Worm (Caenorhabditis elegans) whole organism, L3 larva: ENCODE measurements around the gene srd-51.

Source experiments
- R02D3.7 ChIP-seq: fragments of 150-350 bp; optimal IDR thresholded peaks from 2 replicates; lab custom pipeline; 2014; ENCODE audit warnings: missing biosample characterization, missing genetic modification characterization
- ZK546.5 ChIP-seq: sonication (generic microtip); optimal IDR thresholded peaks from 2 replicates; lab custom pipeline; 2017; ENCODE audit warnings: missing biosample characterization, missing genetic modification characterization
- aly-2 ChIP-seq: fragments of 150-350 bp; optimal IDR thresholded peaks from 2 replicates; lab custom pipeline; 2014; ENCODE audit warnings: missing biosample characterization, missing genetic modification characterization
- ama-1 ChIP-seq: fragments of 150-350 bp; optimal IDR thresholded peaks from 2 replicates; lab custom pipeline; 2018
- ceh-16 ChIP-seq: sonication (generic microtip); optimal IDR thresholded peaks from 2 replicates; lab custom pipeline; 2017; ENCODE audit warnings: missing biosample characterization, missing genetic modification characterization
- ceh-28 ChIP-seq: fragments of 150-350 bp; optimal IDR thresholded peaks from 2 replicates; lab custom pipeline; 2014; ENCODE audit warnings: missing biosample characterization, missing genetic modification reagents, missing genetic modification characterization
- ceh-82 ChIP-seq: fragments of 150-350 bp; optimal IDR thresholded peaks from 2 replicates; lab custom pipeline; 2014; ENCODE audit warnings: missing biosample characterization, missing genetic modification characterization
- ceh-9 ChIP-seq: sonication (generic microtip); optimal IDR thresholded peaks from 2 replicates; lab custom pipeline; 2018; ENCODE audit warnings: missing biosample characterization, missing genetic modification characterization
- daf-12 ChIP-seq: fragments of 150-350 bp; optimal IDR thresholded peaks from 2 replicates; lab custom pipeline; 2014; ENCODE audit warnings: missing biosample characterization, missing genetic modification reagents, missing genetic modification characterization
- egl-27 ChIP-seq: sonication (generic microtip); optimal IDR thresholded peaks from 4 replicates; lab custom pipeline; 2017; ENCODE audit warnings: missing biosample characterization, missing genetic modification reagents, missing genetic modification characterization
- egl-5 ChIP-seq: fragments of 150-350 bp; optimal IDR thresholded peaks from 2 replicates; lab custom pipeline; 2017; ENCODE audit warnings: missing biosample characterization, missing genetic modification reagents, missing genetic modification characterization, inconsistent platforms
- elt-1 ChIP-seq: fragments of 150-350 bp; optimal IDR thresholded peaks from 2 replicates; lab custom pipeline; 2014; ENCODE audit warnings: missing biosample characterization, missing genetic modification characterization
- elt-2 ChIP-seq: sonication (generic microtip); optimal IDR thresholded peaks from 2 replicates; lab custom pipeline; 2016; ENCODE audit warnings: missing genetic modification reagents, mild to moderate bottlenecking, missing genetic modification characterization, missing compliant biosample characterization
- elt-3 ChIP-seq, 3 experiments: fragments of 150-350 bp in 1 of 3; sonication (generic microtip) in 2 of 3; optimal IDR thresholded peaks; 2 replicates in 2 of 3; 4 replicates in 1 of 3; lab custom pipeline; 2014 to 2017; ENCODE audit warnings: missing biosample characterization in 3 of 3, missing genetic modification characterization in 3 of 3
- eor-1 ChIP-seq, 2 experiments: fragments of 150-350 bp; optimal IDR thresholded peaks; 2 replicates each; lab custom pipeline; 2014 to 2018; ENCODE audit warnings: missing biosample characterization in 2 of 2, missing genetic modification characterization in 2 of 2
- fkh-10 ChIP-seq: sonication (generic microtip); optimal IDR thresholded peaks from 2 replicates; lab custom pipeline; 2017; ENCODE audit warnings: missing biosample characterization, missing genetic modification reagents, missing genetic modification characterization
- fkh-2 ChIP-seq: fragments of 150-350 bp; optimal IDR thresholded peaks from 2 replicates; lab custom pipeline; 2014; ENCODE audit warnings: missing biosample characterization, missing genetic modification reagents, missing genetic modification characterization
- fos-1 ChIP-seq: fragments of 150-350 bp; optimal IDR thresholded peaks from 2 replicates; lab custom pipeline; 2014; ENCODE audit warnings: missing biosample characterization, missing genetic modification characterization
- hmg-11 ChIP-seq: sonication (generic microtip); optimal IDR thresholded peaks from 2 replicates; lab custom pipeline; 2016; ENCODE audit warnings: missing genetic modification characterization, missing compliant biosample characterization
- jun-1 ChIP-seq: fragments of 150-350 bp; optimal IDR thresholded peaks from 2 replicates; lab custom pipeline; 2014; ENCODE audit warnings: missing biosample characterization, missing genetic modification reagents, missing genetic modification characterization
- lin-15B ChIP-seq: fragments of 150-350 bp; optimal IDR thresholded peaks from 2 replicates; lab custom pipeline; 2014; ENCODE audit warnings: missing biosample characterization, missing genetic modification characterization
- lin-39 ChIP-seq: fragments of 150-350 bp; optimal IDR thresholded peaks from 2 replicates; lab custom pipeline; 2018; ENCODE audit warnings: missing biosample characterization, missing genetic modification reagents, missing genetic modification characterization
- lsy-12 ChIP-seq: sonication (generic microtip); optimal IDR thresholded peaks from 2 replicates; lab custom pipeline; 2016; ENCODE audit warnings: mild to moderate bottlenecking, missing genetic modification characterization, missing compliant biosample characterization
- mdl-1 ChIP-seq: fragments of 150-350 bp; optimal IDR thresholded peaks from 2 replicates; lab custom pipeline; 2014; ENCODE audit warnings: missing biosample characterization, missing genetic modification characterization
- mml-1 ChIP-seq: fragments of 150-350 bp; sonication (generic microtip); optimal IDR thresholded peaks from 3 replicates; lab custom pipeline; 2014; ENCODE audit warnings: missing biosample characterization, missing genetic modification characterization
- nfya-1 ChIP-seq: sonication (generic microtip); optimal IDR thresholded peaks from 2 replicates; lab custom pipeline; 2017; ENCODE audit warnings: missing genetic modification characterization, mild to moderate bottlenecking, missing compliant biosample characterization, antibody characterized with exemption, moderate library complexity; ENCODE audit not compliant: insufficient read depth
- nhr-11 ChIP-seq: fragments of 150-350 bp; optimal IDR thresholded peaks from 2 replicates; lab custom pipeline; 2014; ENCODE audit warnings: missing biosample characterization, missing genetic modification characterization
- nhr-12 ChIP-seq: fragments of 150-350 bp; optimal IDR thresholded peaks from 2 replicates; lab custom pipeline; 2014; ENCODE audit warnings: missing biosample characterization, missing genetic modification characterization
- nhr-23 ChIP-seq: fragments of 150-350 bp; optimal IDR thresholded peaks from 2 replicates; lab custom pipeline; 2014; ENCODE audit warnings: missing biosample characterization, missing genetic modification reagents, missing genetic modification characterization
- nhr-237 ChIP-seq: fragments of 150-350 bp; optimal IDR thresholded peaks from 2 replicates; lab custom pipeline; 2014; ENCODE audit warnings: missing biosample characterization, missing genetic modification characterization
- nhr-25 ChIP-seq: sonication (generic microtip); optimal IDR thresholded peaks from 2 replicates; lab custom pipeline; 2017; ENCODE audit warnings: missing biosample characterization, missing genetic modification characterization
- nhr-28 ChIP-seq: fragments of 150-350 bp; optimal IDR thresholded peaks from 2 replicates; lab custom pipeline; 2014; ENCODE audit warnings: missing biosample characterization, missing genetic modification characterization
- nhr-43 ChIP-seq: sonication (generic microtip); optimal IDR thresholded peaks from 2 replicates; lab custom pipeline; 2016; ENCODE audit warnings: mild to moderate bottlenecking, missing genetic modification characterization, missing compliant biosample characterization; ENCODE audit not compliant: poor library complexity, severe bottlenecking
- nhr-67 ChIP-seq: fragments of 150-350 bp; optimal IDR thresholded peaks from 2 replicates; lab custom pipeline; 2014; ENCODE audit warnings: missing biosample characterization, missing genetic modification characterization
- nhr-76 ChIP-seq: fragments of 150-350 bp; sonication (generic microtip); optimal IDR thresholded peaks from 5 replicates; lab custom pipeline; 2014; ENCODE audit warnings: missing biosample characterization, missing genetic modification characterization
- nhr-77 ChIP-seq: fragments of 150-350 bp; optimal IDR thresholded peaks from 2 replicates; lab custom pipeline; 2014; ENCODE audit warnings: missing biosample characterization, missing genetic modification characterization
- pha-4 ChIP-seq: fragments of 150-350 bp; optimal IDR thresholded peaks from 2 replicates; lab custom pipeline; 2014; ENCODE audit warnings: missing biosample characterization, missing genetic modification reagents, missing genetic modification characterization
- pqm-1 ChIP-seq: fragments of 150-350 bp; optimal IDR thresholded peaks from 2 replicates; lab custom pipeline; 2017; ENCODE audit warnings: missing biosample characterization, missing genetic modification characterization, inconsistent platforms
- sea-2 ChIP-seq: fragments of 150-350 bp; sonication (generic microtip); optimal IDR thresholded peaks from 4 replicates; lab custom pipeline; 2014; ENCODE audit warnings: missing biosample characterization, missing genetic modification reagents, missing genetic modification characterization
- skn-1 ChIP-seq: fragments of 150-350 bp; optimal IDR thresholded peaks from 2 replicates; lab custom pipeline; 2014; ENCODE audit warnings: missing biosample characterization, missing genetic modification characterization
- snpc-4 ChIP-seq: fragments of 150-350 bp; optimal IDR thresholded peaks from 2 replicates; lab custom pipeline; 2014; ENCODE audit warnings: missing biosample characterization, missing genetic modification characterization
- tbx-2 ChIP-seq: sonication (generic microtip); optimal IDR thresholded peaks from 2 replicates; lab custom pipeline; 2016; ENCODE audit warnings: mild to moderate bottlenecking, missing genetic modification characterization, missing compliant biosample characterization
- unc-39 ChIP-seq: sonication (generic microtip); optimal IDR thresholded peaks from 4 replicates; lab custom pipeline; 2017; ENCODE audit warnings: missing biosample characterization, missing genetic modification characterization
- unc-62 ChIP-seq: fragments of 150-350 bp; sonication (generic microtip); optimal IDR thresholded peaks from 4 replicates; lab custom pipeline; 2014; ENCODE audit warnings: missing biosample characterization, missing genetic modification reagents, missing genetic modification characterization
- zag-1 ChIP-seq: fragments of 150-350 bp; optimal IDR thresholded peaks from 2 replicates; lab custom pipeline; 2014; ENCODE audit warnings: missing biosample characterization, missing genetic modification characterization
- ztf-11 ChIP-seq: fragments of 150-350 bp; optimal IDR thresholded peaks from 2 replicates; lab custom pipeline; 2014; ENCODE audit warnings: missing biosample characterization, missing genetic modification characterization
- ztf-4 ChIP-seq: fragments of 150-350 bp; optimal IDR thresholded peaks from 2 replicates; lab custom pipeline; 2014; ENCODE audit warnings: missing biosample characterization, missing genetic modification characterization

The srd-51 gene

DNA sequence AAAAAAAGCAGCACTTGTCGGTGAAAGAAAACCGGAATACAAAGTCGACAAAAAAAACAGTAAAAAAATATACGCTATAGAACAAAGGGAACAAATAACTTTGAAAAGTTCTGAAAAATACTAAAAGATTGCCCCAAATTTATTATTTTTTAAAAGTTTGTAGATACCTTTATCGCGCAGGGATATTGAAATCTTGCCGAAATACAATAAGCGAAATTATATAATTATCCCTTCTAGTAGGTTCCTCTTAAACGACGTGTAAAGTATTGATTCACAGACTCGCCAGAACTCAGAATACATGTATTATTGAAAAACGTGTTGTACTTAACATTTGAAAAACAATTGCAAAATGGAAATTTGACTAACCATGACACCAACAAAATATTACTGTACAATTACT lies 29.7 kb upstream of the srd-51 start:
- TF ChIP-seq nhr-43 (tag; lab: Kevin White, UChicago) (peak; percentile 95), unc-62 (GFP tag; lab: Kevin White, UChicago) (no peak), daf-12 (tag; lab: Kevin White, UChicago) (peak; percentile 4), elt-3 (tag; optimal IDR thresholded peaks at IDR 0.05; lab: Kevin White, UChicago) (peak in 1 of 3 experiments; percentile 63), nhr-67 (tag; lab: Kevin White, UChicago) (no peak), unc-39 (no peak), pha-4 (tag; lab: Kevin White, UChicago) (peak; percentile 90), lsy-12 (tag; lab: Kevin White, UChicago) (peak; percentile 62), nhr-25 (tag; lab: Kevin White, UChicago) (peak; percentile 75), R02D3.7 (peak; percentile 82), elt-2 (tag; lab: Kevin White, UChicago) (peak; percentile 50), mdl-1 (tag; lab: Kevin White, UChicago) (peak; percentile 12), ztf-4 (no peak), nhr-76 (tag; lab: Kevin White, UChicago) (peak; percentile 41), sea-2 (GFP tag; lab: Kevin White, UChicago) (no peak), fos-1 (tag; lab: Kevin White, UChicago) (peak; percentile 27), nhr-237 (tag; lab: Kevin White, UChicago) (no peak), ZK546.5 (no peak), fkh-10 (GFP tag; lab: Kevin White, UChicago) (peak; percentile 65), nhr-28 (tag; lab: Kevin White, UChicago) (no peak), fkh-2 (tag; lab: Kevin White, UChicago) (no peak), zag-1 (tag; lab: Kevin White, UChicago) (no peak), pqm-1 (tag; lab: Kevin White, UChicago) (peak; percentile 73), nhr-77 (tag; lab: Kevin White, UChicago) (peak; percentile 94), nhr-23 (peak; percentile 96), nhr-11 (peak; percentile 60), ceh-28 (tag; lab: Kevin White, UChicago) (peak; percentile 98), nhr-12 (tag; lab: Kevin White, UChicago) (peak; percentile 11), elt-1 (tag; lab: Kevin White, UChicago) (peak; percentile 47), hmg-11 (peak; percentile 78), ztf-11 (tag; lab: Kevin White, UChicago) (no peak), lin-39 (tag; lab: Kevin White, UChicago) (peak; percentile 69), nfya-1 (peak; percentile 54), egl-5 (tag; lab: Kevin White, UChicago) (peak; percentile 42), eor-1 (tag; optimal IDR thresholded peaks at IDR 0.05; lab: Kevin White, UChicago) (peak in 1 of 2 experiments; percentile 80), lin-15B (peak; percentile 12), ceh-9 (tag; lab: Kevin White, UChicago) (no peak), ceh-82 (tag; lab: Kevin White, UChicago) (peak; percentile 94), egl-27 (tag; lab: Kevin White, UChicago) (peak; percentile 77), ama-1 (lab: Kevin White, UChicago) (no peak), snpc-4 (tag; lab: Kevin White, UChicago) (peak; percentile 81), mml-1 (no peak), ceh-16 (peak; percentile 53), tbx-2 (tag; lab: Kevin White, UChicago) (peak; percentile 95), jun-1 (peak; percentile 97), skn-1 (tag; lab: Kevin White, UChicago) (peak; percentile 95), aly-2 (tag; lab: Kevin White, UChicago) (peak; percentile 61)
